Worm (Caenorhabditis elegans) whole organism, L1 larva: ENCODE data around the gene F44D12.2.

Source experiments
- fos-1 ChIP-seq: fragments of 150-350 bp; optimal IDR thresholded peaks from 2 replicates; lab custom pipeline; 2014; ENCODE audit warnings: missing biosample characterization, missing genetic modification characterization
- lin-14 ChIP-seq: fragments of 200-800 bp; sonication (Bioruptor generic); optimal IDR thresholded peaks from 2 replicates; lab custom pipeline; 2018; ENCODE audit warnings: mild to moderate bottlenecking, missing genetic modification characterization, moderate library complexity, missing compliant biosample characterization
- lin-39 ChIP-seq: fragments of 150-350 bp; optimal IDR thresholded peaks from 2 replicates; lab custom pipeline; 2014; ENCODE audit warnings: missing biosample characterization, missing genetic modification reagents, missing genetic modification characterization

ce11 chrIV:10021283-10021682, 3.8 kb upstream of the F44D12.2 start, which contains the start of gene F44D12.19:
- TF ChIP-seq lin-14 (GFP tag; lab: Kevin White, UChicago) (no peak), fos-1 (tag; lab: Kevin White, UChicago) (no peak), lin-39 (tag; lab: Kevin White, UChicago) (no peak)
